Worm (Caenorhabditis elegans): ENCODE measurements around the gene C53D6.8.

C53D6.8 gene

ce11 chrIV:8986761-8987316 is 15.7 kb downstream of the C53D6.8 start, which contains the start of gene bre-1 (continued):
- TF ChIP-seq fos-1 (tag; optimal IDR thresholded peaks at IDR 0.05) (no peak), ama-1 (optimal IDR thresholded peaks at IDR 0.05) (no peak), ceh-9 (tag; optimal IDR thresholded peaks at IDR 0.05) (no peak), lin-15B (tag; optimal IDR thresholded peaks at IDR 0.05) (no peak)

ce11 chrIV:8984566-8984965 is 18.0 kb downstream of the C53D6.8 start, which contains the start of gene nstp-1:
nstp-1 (plus strand) TSS chrIV:8984866.
- no peak for TF ChIP-seq ztf-4 (tag; optimal IDR thresholded peaks at IDR 0.05)
- TF ChIP-seq unc-39 (tag; optimal IDR thresholded peaks at IDR 0.05), result no peak
- no peak for TF ChIP-seq nhr-237 (tag; optimal IDR thresholded peaks at IDR 0.05)

DNA sequence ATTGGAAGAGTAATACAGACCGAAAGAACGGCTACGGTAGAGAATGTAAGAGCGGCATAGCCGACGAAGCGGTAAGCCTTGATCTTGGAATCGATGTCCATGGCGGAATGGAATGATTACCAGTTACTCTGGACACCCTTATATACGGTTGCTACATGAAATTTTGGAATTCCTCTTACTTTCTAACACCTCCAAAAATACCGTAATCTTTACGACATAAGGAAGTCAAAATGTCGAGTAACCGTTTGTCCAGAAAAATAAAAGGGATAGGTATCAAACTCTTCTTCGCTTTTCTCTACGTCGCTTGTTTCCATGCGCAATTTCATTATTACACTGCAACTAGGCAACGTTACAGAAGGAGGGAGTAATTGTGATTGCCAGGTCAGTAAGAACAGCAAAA is 22.8 kb downstream of the C53D6.8 start, which contains the start of gene col-119:
col-119 (minus strand) TSS at position 101 of the 400 bp plus-strand sequence.
- TF ChIP-seq skn-1 (tag; optimal IDR thresholded peaks at IDR 0.05), result no peak
- TF ChIP-seq egl-5 (tag; optimal IDR thresholded peaks at IDR 0.05), result no peak
- no peak for TF ChIP-seq pha-4 (tag; optimal IDR thresholded peaks at IDR 0.05)
- no peak for TF ChIP-seq elt-3 (tag; optimal IDR thresholded peaks at IDR 0.05)

DNA sequence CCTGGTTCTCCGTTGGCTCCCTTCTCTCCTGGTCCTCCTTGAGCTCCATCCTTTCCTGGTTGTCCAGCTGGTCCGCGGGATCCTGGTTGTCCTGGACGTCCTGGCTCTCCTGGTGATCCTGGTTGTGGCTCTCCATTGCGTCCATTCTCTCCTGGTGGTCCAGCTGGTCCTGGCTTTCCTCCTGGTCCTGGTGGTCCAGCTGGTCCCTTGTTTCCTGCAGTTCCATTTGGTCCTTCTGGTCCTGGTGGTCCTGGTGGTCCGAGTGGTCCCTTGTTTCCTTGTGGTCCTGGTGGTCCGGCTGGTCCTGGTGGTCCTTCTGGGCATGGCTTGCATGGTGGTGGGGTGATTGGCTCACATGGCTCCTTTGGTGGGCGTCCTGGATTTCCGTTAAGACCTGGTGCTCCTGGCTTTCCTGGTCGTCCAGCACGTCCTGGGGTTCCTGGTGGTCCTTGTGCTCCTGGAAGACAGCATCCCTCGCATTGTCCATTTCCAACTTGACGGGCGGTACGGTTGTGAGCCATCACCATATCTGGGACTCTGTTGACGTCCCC is 23.4 kb downstream of the C53D6.8 start:
- TF ChIP-seq elt-3 (tag; optimal IDR thresholded peaks at IDR 0.05), result no peak
- TF ChIP-seq fos-1 (tag; optimal IDR thresholded peaks at IDR 0.05), result no peak
- no peak for TF ChIP-seq pqm-1 (tag; optimal IDR thresholded peaks at IDR 0.05)
- no peak for TF ChIP-seq skn-1 (tag; optimal IDR thresholded peaks at IDR 0.05)
- TF ChIP-seq unc-39 (tag; optimal IDR thresholded peaks at IDR 0.05), result no peak
- no peak for TF ChIP-seq nhr-67 (tag; optimal IDR thresholded peaks at IDR 0.05)

DNA sequence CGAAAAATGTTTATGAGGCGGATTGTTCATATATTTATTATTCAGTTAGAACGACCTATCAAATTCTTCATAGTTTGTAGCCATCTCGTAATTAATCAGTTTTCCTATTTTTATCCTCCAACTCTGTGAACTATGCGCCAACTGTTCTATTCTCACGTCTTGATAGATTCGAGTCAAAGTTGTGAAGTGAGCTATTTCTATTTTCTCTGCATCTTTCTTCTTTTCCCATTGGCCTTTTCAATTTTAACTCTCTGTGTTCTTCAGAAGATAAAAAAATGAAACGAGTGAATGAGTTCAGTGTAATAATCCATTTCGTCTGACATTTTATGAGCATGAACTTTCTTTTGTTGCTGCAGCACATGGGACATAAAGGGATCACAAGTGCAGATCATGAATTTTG is 24.5 kb downstream of the C53D6.8 start:
- TF ChIP-seq egl-27 (tag; optimal IDR thresholded peaks at IDR 0.05) (no peak), snpc-4 (tag; optimal IDR thresholded peaks at IDR 0.05) (no peak), nfya-1 (tag; optimal IDR thresholded peaks at IDR 0.05; ENCODE audit: insufficient read depth) (peak; percentile 7), egl-5 (tag; optimal IDR thresholded peaks at IDR 0.05) (no peak), elt-1 (tag; optimal IDR thresholded peaks at IDR 0.05) (no peak), nhr-76 (tag; optimal IDR thresholded peaks at IDR 0.05) (no peak), nhr-11 (tag; optimal IDR thresholded peaks at IDR 0.05) (peak; percentile 17), lin-39 (tag; optimal IDR thresholded peaks at IDR 0.05) (no peak), pqm-1 (tag; optimal IDR thresholded peaks at IDR 0.05) (no peak)

DNA sequence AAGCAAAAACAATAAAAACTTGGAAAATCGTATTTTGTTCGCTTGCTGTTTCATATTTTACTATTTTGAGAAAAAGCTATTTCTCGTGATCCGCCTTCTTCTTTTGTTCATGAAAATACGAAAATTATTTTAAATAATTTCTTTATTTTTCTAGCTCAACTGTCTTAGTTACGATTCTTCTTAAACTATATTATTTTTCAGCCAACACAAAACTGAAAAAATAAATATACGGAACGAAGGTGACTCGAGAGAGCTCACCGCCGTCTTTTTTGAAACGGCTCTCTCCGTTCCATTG is 27.3 kb downstream of the C53D6.8 start, which contains the start of gene pdzd-8:
pdzd-8 (plus strand) TSS at position 196 of the 295 bp plus-strand sequence.
- no peak for TF ChIP-seq nhr-76 (tag; optimal IDR thresholded peaks at IDR 0.05)
- TF ChIP-seq nhr-23 (tag; optimal IDR thresholded peaks at IDR 0.05), result no peak
- no peak for TF ChIP-seq lin-39 (tag; optimal IDR thresholded peaks at IDR 0.05)
- TF ChIP-seq egl-27 (tag; optimal IDR thresholded peaks at IDR 0.05), result no peak
- TF ChIP-seq elt-3 (tag; optimal IDR thresholded peaks at IDR 0.05), result no peak
- no peak for TF ChIP-seq fos-1 (tag; optimal IDR thresholded peaks at IDR 0.05)
- no peak for TF ChIP-seq nhr-11 (tag; optimal IDR thresholded peaks at IDR 0.05)
- no peak for TF ChIP-seq fkh-2 (tag; optimal IDR thresholded peaks at IDR 0.05)
- TF ChIP-seq aly-2 (tag; optimal IDR thresholded peaks at IDR 0.05), result no peak
- TF ChIP-seq nhr-237 (tag; optimal IDR thresholded peaks at IDR 0.05), result no peak
- TF ChIP-seq mml-1 (tag; optimal IDR thresholded peaks at IDR 0.05), result no peak
- TF ChIP-seq hmg-11 (tag; optimal IDR thresholded peaks at IDR 0.05), result no peak
- TF ChIP-seq ZK546.5 (tag; optimal IDR thresholded peaks at IDR 0.05), result no peak
- no peak for TF ChIP-seq nfya-1 (tag; optimal IDR thresholded peaks at IDR 0.05; ENCODE audit: insufficient read depth)
- no peak for TF ChIP-seq fkh-10 (GFP tag; optimal IDR thresholded peaks at IDR 0.05)
- no peak for TF ChIP-seq pha-4 (tag; optimal IDR thresholded peaks at IDR 0.05)
- TF ChIP-seq egl-5 (tag; optimal IDR thresholded peaks at IDR 0.05), result no peak

DNA sequence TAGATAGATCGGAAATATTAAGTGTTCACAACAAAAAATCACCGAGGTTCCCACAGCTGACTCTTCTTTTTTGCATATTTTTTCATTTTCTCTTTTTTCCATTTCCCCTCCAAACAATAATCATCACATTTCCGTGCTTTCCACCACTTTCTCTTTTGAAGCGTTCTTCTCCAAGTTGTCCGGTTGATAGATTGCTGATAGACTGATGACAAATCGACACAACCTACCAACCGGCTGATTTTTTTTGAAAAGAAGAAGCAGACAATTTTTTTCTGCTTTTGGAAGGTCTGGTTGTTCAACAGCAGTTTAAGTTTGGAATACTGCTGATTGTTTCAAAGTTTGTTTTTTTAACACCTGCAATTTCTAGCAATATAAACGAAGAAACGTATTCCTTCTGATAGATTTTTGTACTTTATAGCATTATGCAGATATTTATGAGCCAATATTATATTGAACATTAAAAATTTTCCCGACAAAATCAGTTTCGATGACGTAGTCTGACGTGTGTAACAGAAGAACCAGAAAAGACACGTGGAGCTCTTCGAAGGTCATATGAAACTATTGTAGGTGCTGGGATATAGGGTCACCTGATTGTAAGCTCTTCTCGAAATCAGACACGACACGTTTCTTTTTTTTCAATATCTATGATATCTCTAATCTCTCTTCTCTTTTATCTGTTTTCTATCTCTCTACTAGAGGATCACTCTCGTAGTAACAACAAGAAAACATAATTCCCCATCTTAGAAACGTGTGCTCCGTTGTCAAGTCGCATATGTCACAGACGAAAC is 27.8 kb downstream of the C53D6.8 start:
- TF ChIP-seq nfya-1 (tag; optimal IDR thresholded peaks at IDR 0.05; ENCODE audit: insufficient read depth) (peak; percentile 30), pha-4 (tag; optimal IDR thresholded peaks at IDR 0.05) (no peak)
